Fruit fly (Drosophila melanogaster): ENCODE results near the gene CG14109.

Gene CG14109

dm6 chr3L:13440370-13440960 is at the start of gene CG14109, which contains the start of gene CG10140:
TSS of gene CG14109 (plus strand) at chr3L:13440910.
TSS of gene CG10140 (minus strand) at chr3L:13440470.
- TF ChIP-seq CG2712 (tag; optimal IDR thresholded peaks at IDR 0.05) (no peak), Myb (GFP tag; optimal IDR thresholded peaks at IDR 0.05) (no peak), CG32772 (GFP tag; IDR thresholded peaks at IDR 0.05) (no peak), CG7963 (GFP tag; IDR thresholded peaks at IDR 0.05; ENCODE audit: partially characterized antibody) (no peak), inv (GFP tag; IDR thresholded peaks at IDR 0.05; ENCODE audit: partially characterized antibody) (no peak), CG11560 (tag; IDR thresholded peaks at IDR 0.05) (no peak), Pdp1 (GFP tag; optimal IDR thresholded peaks at IDR 0.05) (no peak), YL-1 (GFP tag; optimal IDR thresholded peaks at IDR 0.05) (no peak), Deaf1 (tag; optimal IDR thresholded peaks at IDR 0.05) (peak; percentile 89), Chrac-16 (GFP tag; optimal IDR thresholded peaks at IDR 0.05) (no peak), Scr (GFP tag; IDR thresholded peaks at IDR 0.05; ENCODE audit: partially characterized antibody) (no peak), D19A (tag; optimal IDR thresholded peaks at IDR 0.05) (peak; percentile 20)

- TF ChIP-seq ERR (GFP tag; optimal IDR thresholded peaks at IDR 0.05) (no peak), CG10979 (tag; optimal IDR thresholded peaks at IDR 0.05) (peak; percentile 12), pros (GFP tag; optimal IDR thresholded peaks at IDR 0.05) (no peak), dysf (GFP tag; IDR thresholded peaks at IDR 0.05) (no peak), BtbVII (GFP tag; optimal IDR thresholded peaks at IDR 0.05) (no peak), CG12659 (GFP tag; optimal IDR thresholded peaks at IDR 0.05) (no peak), ewg (GFP tag; optimal IDR thresholded peaks at IDR 0.05) (no peak), CG9727 (GFP tag; optimal IDR thresholded peaks at IDR 0.05) (peak; percentile 15), sens (GFP tag) (peak; percentile 87)
Measured at dm6 chr3L:13393538-13393937, 47.2 kb upstream of the CG14109 start.

dm6 chr3L:13397656-13398055 is 43.1 kb upstream of the CG14109 start:
- TF ChIP-seq CG1603 (tag; optimal IDR thresholded peaks at IDR 0.05) (peak; percentile 25), Stat92E (GFP tag; optimal IDR thresholded peaks at IDR 0.05) (no peak), Ets65A (GFP tag) (peak; percentile 35), zen (tag; optimal IDR thresholded peaks at IDR 0.05) (no peak), Sox100B (GFP tag; optimal IDR thresholded peaks at IDR 0.05) (no peak), CG9797 (GFP tag; optimal IDR thresholded peaks at IDR 0.05) (no peak), Meics (GFP tag; optimal IDR thresholded peaks at IDR 0.05) (peak; percentile 19), sens (GFP tag) (peak; percentile 91), fd64A (GFP tag; optimal IDR thresholded peaks at IDR 0.05) (peak; percentile 13), hth (optimal IDR thresholded peaks at IDR 0.05) (no peak), crp (GFP tag; optimal IDR thresholded peaks at IDR 0.05) (no peak), ATbp (GFP tag; optimal IDR thresholded peaks at IDR 0.05) (peak; percentile 26), Med (GFP tag) (peak; percentile 31), Antp (GFP tag; optimal IDR thresholded peaks at IDR 0.05) (no peak), sima (GFP tag; optimal IDR thresholded peaks at IDR 0.05) (no peak), pros (GFP tag; optimal IDR thresholded peaks at IDR 0.05) (no peak)

- TF ChIP-seq Jarid2 (GFP tag; optimal IDR thresholded peaks at IDR 0.05) (peak; percentile 81), sens (GFP tag) (peak; percentile 93), CG17829 (tag; optimal IDR thresholded peaks at IDR 0.05) (peak; percentile 64), CG7987 (GFP tag; optimal IDR thresholded peaks at IDR 0.05) (no peak), Fer3 (tag; optimal IDR thresholded peaks at IDR 0.05) (no peak), E2f1 (GFP tag; IDR thresholded peaks at IDR 0.05) (no peak), kni (GFP tag; optimal IDR thresholded peaks at IDR 0.05) (peak; percentile 45), Nf-YC (tag; optimal IDR thresholded peaks at IDR 0.05) (peak; percentile 87), Deaf1 (tag; optimal IDR thresholded peaks at IDR 0.05) (peak; percentile 59), Kr (GFP tag; optimal IDR thresholded peaks at IDR 0.05) (no peak), nom (GFP tag; optimal IDR thresholded peaks at IDR 0.05) (peak; percentile 35), cg (GFP tag; optimal IDR thresholded peaks at IDR 0.05) (peak; percentile 82), ase (GFP tag; IDR thresholded peaks at IDR 0.05) (no peak)
Measured at dm6 chr3L:13400872-13401418, 39.8 kb upstream of the CG14109 start, which contains the start of gene sens. TSS of gene sens (minus strand) at chr3L:13401125.
